Worm (Caenorhabditis elegans): ENCODE measurements around the gene T22D1.3.

DNA sequence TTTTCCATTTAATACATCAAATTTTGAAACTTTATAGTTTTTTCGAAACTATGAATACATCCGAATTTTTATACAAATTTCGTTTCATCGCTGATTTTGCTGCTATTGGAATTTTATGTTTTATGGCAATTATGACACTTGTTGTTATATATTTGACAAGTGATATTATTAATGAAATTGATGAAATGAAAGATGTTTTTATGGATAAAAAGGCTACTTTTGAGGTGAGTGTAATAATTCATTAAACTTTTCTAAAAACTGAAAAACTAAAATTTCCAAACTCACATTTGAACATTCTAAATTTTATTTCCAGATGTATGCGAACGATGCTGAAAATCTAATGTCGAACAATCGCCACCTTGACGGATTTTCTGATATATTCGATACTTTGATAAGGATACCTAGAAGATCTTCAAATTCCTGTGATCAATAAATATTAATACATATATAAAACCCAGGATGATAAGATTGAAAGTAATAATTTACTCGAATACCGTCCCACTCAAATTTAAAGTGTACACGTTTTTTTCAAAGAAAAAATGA, 7.3 kb upstream of the T22D1.3 start, which contains the start of the genes T22D1.17 and T22D1.8:
- TF ChIP-seq snpc-4 (tag; optimal IDR thresholded peaks at IDR 0.05) (no peak), nhr-237 (tag; optimal IDR thresholded peaks at IDR 0.05) (no peak), lsy-2 (tag; optimal IDR thresholded peaks at IDR 0.05) (no peak), lin-39 (tag; optimal IDR thresholded peaks at IDR 0.05) (no peak), fos-1 (tag; optimal IDR thresholded peaks at IDR 0.05) (no peak), ama-1 (optimal IDR thresholded peaks at IDR 0.05) (no peak), ceh-82 (tag; optimal IDR thresholded peaks at IDR 0.05) (no peak), ztf-11 (tag; optimal IDR thresholded peaks at IDR 0.05) (no peak), nhr-77 (tag; optimal IDR thresholded peaks at IDR 0.05) (no peak), elt-3 (tag; optimal IDR thresholded peaks at IDR 0.05) (no peak), mdl-1 (tag; optimal IDR thresholded peaks at IDR 0.05) (no peak), unc-62 (GFP tag; optimal IDR thresholded peaks at IDR 0.05) (no peak)
